Worm (Caenorhabditis elegans) whole organism, young adult: ENCODE data around the gene F13E6.2.

Experiments
- K11D2.4 ChIP-seq: fragments of 200-800 bp; sonication (Bioruptor generic); IDR thresholded peaks from 2 replicates; pipeline ENCODE4 v1.3.6; 2022; ENCODE audit warnings: missing genetic modification reagents, missing genetic modification characterization, missing compliant biosample characterization
- aptf-2 ChIP-seq: fragments of 200-800 bp; sonication (Bioruptor generic); conservative IDR thresholded peaks from 2 replicates; pipeline ENCODE4 v1.3.6; 2022; ENCODE audit warnings: missing genetic modification reagents, missing genetic modification characterization, missing compliant biosample characterization
- attf-5 ChIP-seq: fragments of 200-800 bp; sonication (Bioruptor generic); optimal IDR thresholded peaks from 2 replicates; lab custom pipeline; 2018; ENCODE audit warnings: mild to moderate bottlenecking, missing genetic modification characterization, missing compliant biosample characterization
- ceh-40 ChIP-seq: fragments of 200-800 bp; sonication (Bioruptor generic); IDR thresholded peaks from 2 replicates; pipeline ENCODE4 v1.3.6; 2022; ENCODE audit warnings: missing genetic modification characterization, missing compliant biosample characterization
- egl-44 ChIP-seq: fragments of 200-800 bp; sonication (Bioruptor generic); IDR thresholded peaks from 2 replicates; pipeline ENCODE4 v1.3.6; 2022; ENCODE audit warnings: missing genetic modification reagents, missing genetic modification characterization, missing compliant biosample characterization
- mxl-1 ChIP-seq: sonication (generic microtip); optimal IDR thresholded peaks from 2 replicates; lab custom pipeline; 2016; ENCODE audit warnings: missing genetic modification characterization, missing compliant biosample characterization
- nfya-2 ChIP-seq: fragments of 200-800 bp; sonication (Bioruptor generic); IDR thresholded peaks from 2 replicates; pipeline ENCODE4 v1.3.6; 2022; ENCODE audit warnings: missing genetic modification reagents, missing genetic modification characterization, missing compliant biosample characterization
- snpc-4 ChIP-seq, 5 experiments: fragments of 150-350 bp in 1 of 5; sonication (generic microtip) in 4 of 5; optimal IDR thresholded peaks; 2 replicates each; lab custom pipeline; 2014 to 2018; ENCODE audit warnings: missing genetic modification characterization in 5 of 5, missing biosample characterization in 3 of 5, antibody characterized with exemption in 2 of 5, mild to moderate bottlenecking in 2 of 5, missing compliant biosample characterization in 2 of 5, missing genotype in 2 of 5, moderate library complexity in 2 of 5, missing genetic modification reagents in 1 of 5
- unc-130 ChIP-seq: sonication (generic microtip); optimal IDR thresholded peaks from 2 replicates; lab custom pipeline; 2016; ENCODE audit warnings: missing genetic modification reagents, missing genetic modification characterization, missing compliant biosample characterization
- unc-62 ChIP-seq: fragments of 150-350 bp; optimal IDR thresholded peaks from 2 replicates; lab custom pipeline; 2014; ENCODE audit warnings: missing biosample characterization, missing genetic modification reagents, missing genetic modification characterization
- ztf-18 ChIP-seq: sonication (generic microtip); optimal IDR thresholded peaks from 2 replicates; lab custom pipeline; 2016; ENCODE audit warnings: missing genotype, mild to moderate bottlenecking, missing genetic modification characterization, missing compliant biosample characterization

- TF ChIP-seq mxl-1 (tag; lab: Kevin White, UChicago) (no peak), K11D2.4 (GFP tag; lab: Robert Waterston, UW) (no peak), aptf-2 (GFP tag; lab: Robert Waterston, UW) (no peak), unc-62 (GFP tag; lab: Kevin White, UChicago) (no peak), snpc-4 (GFP tag; optimal IDR thresholded peaks at IDR 0.05; lab: Kevin White, UChicago) (no peak), snpc-4 (tag; optimal IDR thresholded peaks at IDR 0.05; lab: Kevin White, UChicago) (no peak), unc-130 (no peak), nfya-2 (GFP tag; lab: Robert Waterston, UW) (no peak), attf-5 (GFP tag; lab: Kevin White, UChicago) (no peak), ceh-40 (GFP tag; lab: Robert Waterston, UW) (no peak), egl-44 (GFP tag; lab: Robert Waterston, UW) (no peak), ztf-18 (tag; lab: Kevin White, UChicago) (no peak)
These were observed 42.9 kb upstream of the F13E6.2 start, which contains the start of gene T01C1.4 for ce11 chrX:10717019-10717418.
